Fruit fly (Drosophila melanogaster): Measurements from ENCODE around the gene CG8607.

Gene CG8607

DNA sequence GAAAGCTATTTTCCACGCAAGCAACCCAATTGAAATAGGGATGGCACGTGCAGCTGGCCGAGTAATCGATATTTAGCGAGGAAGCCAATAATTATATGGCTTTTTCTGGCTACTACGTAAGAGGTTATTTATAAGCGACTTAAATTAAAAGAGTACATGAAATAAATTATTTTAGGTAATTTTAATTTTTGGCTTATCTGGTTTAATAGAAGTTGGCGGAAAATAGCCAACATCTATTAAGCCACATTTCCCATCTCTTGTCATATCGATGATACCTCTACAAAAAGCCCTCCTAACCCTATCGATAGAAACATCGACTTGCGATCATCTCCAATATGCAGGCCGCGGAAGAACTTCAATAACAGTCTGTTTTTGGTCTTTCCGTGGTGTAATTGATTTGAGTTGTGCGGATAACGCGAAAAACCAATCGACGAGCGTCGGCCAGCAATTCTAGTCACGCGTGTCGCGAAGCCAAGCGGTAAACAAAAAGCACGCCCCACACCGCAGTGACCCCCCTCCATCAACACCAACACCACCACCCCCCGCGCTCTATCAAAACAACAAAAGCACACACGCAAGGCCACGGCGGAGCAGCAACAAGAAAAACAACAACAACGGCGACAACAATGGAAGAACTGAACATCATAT lies 28.2 kb downstream of the CG8607 start, which contains the start of the genes Srp19 and qm (continued):
- no peak for TF ChIP-seq CG2199 (GFP tag; IDR thresholded peaks at IDR 0.05)
- TF ChIP-seq CG12236 (GFP tag; optimal IDR thresholded peaks at IDR 0.05) = no peak
- TF ChIP-seq mirr (GFP tag; optimal IDR thresholded peaks at IDR 0.05) = peak; percentile 22
- TF ChIP-seq abd-A (tag; optimal IDR thresholded peaks at IDR 0.05) = no peak
- TF ChIP-seq ac (GFP tag; optimal IDR thresholded peaks at IDR 0.05) = no peak
- peak; percentile 44; the same call in 1 of the 2 replicates for TF ChIP-seq Xrp1 (GFP tag; IDR thresholded peaks at IDR 0.05)
- peak; percentile 70 for TF ChIP-seq mam (GFP tag; optimal IDR thresholded peaks at IDR 0.05)
- TF ChIP-seq CG30020 (tag; optimal IDR thresholded peaks at IDR 0.05) = peak; percentile 55
- TF ChIP-seq so (GFP tag; IDR thresholded peaks at IDR 0.05) = peak; percentile 55; the same call in 2 of the 3 replicates
- TF ChIP-seq knrl (GFP tag; IDR thresholded peaks at IDR 0.05; ENCODE audit: partially characterized antibody) = peak; percentile 92
- no peak for TF ChIP-seq CG3838 (GFP tag; optimal IDR thresholded peaks at IDR 0.05)
- peak; percentile 51; the same call in 1 of the 2 replicates for TF ChIP-seq Rfx (GFP tag; IDR thresholded peaks at IDR 0.05)
- TF ChIP-seq CG17328 (GFP tag; IDR thresholded peaks at IDR 0.05) = no peak
- TF ChIP-seq org-1 (GFP tag; optimal IDR thresholded peaks at IDR 0.05) = no peak
- peak; percentile 55 for TF ChIP-seq BtbVII (GFP tag; optimal IDR thresholded peaks at IDR 0.05)
- no peak for TF ChIP-seq Bteb2 (GFP tag; optimal IDR thresholded peaks at IDR 0.05)
- no peak for TF ChIP-seq CG5180 (GFP tag; optimal IDR thresholded peaks at IDR 0.05)
- TF ChIP-seq fd96Cb (tag; optimal IDR thresholded peaks at IDR 0.05) = peak; percentile 30
- TF ChIP-seq CG14441 (GFP tag; IDR thresholded peaks at IDR 0.05) = no peak
- TF ChIP-seq nom (GFP tag; optimal IDR thresholded peaks at IDR 0.05) = peak; percentile 65
- TF ChIP-seq Abd-B (GFP tag; optimal IDR thresholded peaks at IDR 0.05) = no peak
- TF ChIP-seq CG16863 (GFP tag; optimal IDR thresholded peaks at IDR 0.05) = peak; percentile 25
- TF ChIP-seq CG9609 (GFP tag; optimal IDR thresholded peaks at IDR 0.05) = no peak
- TF ChIP-seq CG33213 (GFP tag; optimal IDR thresholded peaks at IDR 0.05) = no peak
- TF ChIP-seq kah (GFP tag; optimal IDR thresholded peaks at IDR 0.05) = peak; percentile 28
- peak; percentile 55 for TF ChIP-seq lab (GFP tag; optimal IDR thresholded peaks at IDR 0.05)
- no peak for TF ChIP-seq CG18764 (GFP tag; optimal IDR thresholded peaks at IDR 0.05)
- peak; percentile 59 for TF ChIP-seq HLHmδ (GFP tag; optimal IDR thresholded peaks at IDR 0.05)
- TF ChIP-seq zen2 (GFP tag; IDR thresholded peaks at IDR 0.05; ENCODE audit: partially characterized antibody) = peak; percentile 60; the same call in 2 of the 3 replicates
- TF ChIP-seq CG10462 (GFP tag; optimal IDR thresholded peaks at IDR 0.05) = no peak
- TF ChIP-seq br (optimal IDR thresholded peaks at IDR 0.05) = no peak
- peak; percentile 5 for TF ChIP-seq Oli (tag; optimal IDR thresholded peaks at IDR 0.05)
- no peak for TF ChIP-seq toy (GFP tag; IDR thresholded peaks at IDR 0.05)
- TF ChIP-seq Sin3A (optimal IDR thresholded peaks at IDR 0.05) = peak; percentile 95
- TF ChIP-seq Asciz (GFP tag; optimal IDR thresholded peaks at IDR 0.05) = no peak
- peak; percentile 84 for TF ChIP-seq Dref (GFP tag; IDR thresholded peaks at IDR 0.05)
- TF ChIP-seq ara (GFP tag; IDR thresholded peaks at IDR 0.05) = no peak
- no peak for TF ChIP-seq CG6683 (GFP tag; optimal IDR thresholded peaks at IDR 0.05)
- no peak for TF ChIP-seq NFAT (GFP tag; IDR thresholded peaks at IDR 0.05)
- TF ChIP-seq CG10267 (tag; optimal IDR thresholded peaks at IDR 0.05) = peak; percentile 40
- peak; percentile 71 for TF ChIP-seq CG2116 (GFP tag; optimal IDR thresholded peaks at IDR 0.05)
- peak; percentile 30; the same call in 1 of the 2 replicates for TF ChIP-seq CG14667 (GFP tag; IDR thresholded peaks at IDR 0.05)
- TF ChIP-seq bbx (GFP tag; IDR thresholded peaks at IDR 0.05; ENCODE audit: partially characterized antibody) = peak; percentile 83
- no peak for TF ChIP-seq CG2875 (GFP tag; optimal IDR thresholded peaks at IDR 0.05)
- TF ChIP-seq fd102C (GFP tag; optimal IDR thresholded peaks at IDR 0.05) = no peak
- peak; percentile 27 for TF ChIP-seq dmrt99B (tag; optimal IDR thresholded peaks at IDR 0.05)
- TF ChIP-seq CG30403 (GFP tag; optimal IDR thresholded peaks at IDR 0.05) = peak; percentile 84
- TF ChIP-seq CG15696 (tag; optimal IDR thresholded peaks at IDR 0.05) = peak; percentile 53
- no peak for TF ChIP-seq CG13296 (GFP tag; optimal IDR thresholded peaks at IDR 0.05)
- TF ChIP-seq exex (tag; optimal IDR thresholded peaks at IDR 0.05) = no peak
